Worm (Caenorhabditis elegans): ENCODE measurements around the gene Y41D4A.6.

Y41D4A.6 gene

ce11 chrIV:1720474-1720873 is 24.8 kb downstream of the Y41D4A.6 start, which contains the start of gene epic-2:
Gene epic-2 (plus strand): TSS chrIV:1720790.
- TF ChIP-seq ztf-11 (tag; optimal IDR thresholded peaks at IDR 0.05) (no peak), nhr-25 (tag; optimal IDR thresholded peaks at IDR 0.05) (no peak), R02D3.7 (tag; optimal IDR thresholded peaks at IDR 0.05) (no peak), nhr-11 (tag; optimal IDR thresholded peaks at IDR 0.05) (no peak), sea-2 (GFP tag; optimal IDR thresholded peaks at IDR 0.05) (no peak), nhr-23 (tag; optimal IDR thresholded peaks at IDR 0.05) (no peak), nhr-76 (tag; optimal IDR thresholded peaks at IDR 0.05) (no peak), unc-62 (GFP tag; optimal IDR thresholded peaks at IDR 0.05) (no peak), nhr-67 (tag; optimal IDR thresholded peaks at IDR 0.05) (no peak), ceh-28 (tag; optimal IDR thresholded peaks at IDR 0.05) (no peak), ceh-16 (tag; optimal IDR thresholded peaks at IDR 0.05) (no peak), jun-1 (tag; optimal IDR thresholded peaks at IDR 0.05) (no peak), fkh-2 (tag; optimal IDR thresholded peaks at IDR 0.05) (no peak), mdl-1 (tag; optimal IDR thresholded peaks at IDR 0.05) (no peak), hmg-11 (tag; optimal IDR thresholded peaks at IDR 0.05) (no peak), nhr-28 (tag; optimal IDR thresholded peaks at IDR 0.05) (no peak), fos-1 (tag; optimal IDR thresholded peaks at IDR 0.05) (no peak), unc-39 (tag; optimal IDR thresholded peaks at IDR 0.05) (no peak), mml-1 (tag; optimal IDR thresholded peaks at IDR 0.05) (no peak), lin-39 (tag; optimal IDR thresholded peaks at IDR 0.05) (no peak)

ce11 chrIV:1715705-1716104 is 29.6 kb downstream of the Y41D4A.6 start:
- TF ChIP-seq ama-1 (optimal IDR thresholded peaks at IDR 0.05), result no peak
- no peak for TF ChIP-seq pqm-1 (tag; optimal IDR thresholded peaks at IDR 0.05)
- TF ChIP-seq nhr-25 (tag; optimal IDR thresholded peaks at IDR 0.05), result peak; percentile 60
- no peak for TF ChIP-seq lin-39 (tag; optimal IDR thresholded peaks at IDR 0.05)
- peak; percentile 14 for TF ChIP-seq nhr-23 (tag; optimal IDR thresholded peaks at IDR 0.05)
- no peak for TF ChIP-seq ztf-11 (tag; optimal IDR thresholded peaks at IDR 0.05)
- no peak for TF ChIP-seq ceh-9 (tag; optimal IDR thresholded peaks at IDR 0.05)
- no peak for TF ChIP-seq nhr-12 (tag; optimal IDR thresholded peaks at IDR 0.05)

- no peak for TF ChIP-seq nhr-76 (tag; optimal IDR thresholded peaks at IDR 0.05)
- TF ChIP-seq ceh-28 (tag; optimal IDR thresholded peaks at IDR 0.05), result no peak
- no peak for TF ChIP-seq ama-1 (optimal IDR thresholded peaks at IDR 0.05)
- no peak for TF ChIP-seq fkh-2 (tag; optimal IDR thresholded peaks at IDR 0.05)
- TF ChIP-seq snpc-4 (tag; optimal IDR thresholded peaks at IDR 0.05), result no peak
- TF ChIP-seq elt-2 (tag; optimal IDR thresholded peaks at IDR 0.05), result no peak
- TF ChIP-seq tbx-2 (tag; optimal IDR thresholded peaks at IDR 0.05), result no peak
- no peak for TF ChIP-seq fkh-10 (GFP tag; optimal IDR thresholded peaks at IDR 0.05)
These were observed 31.7 kb downstream of the Y41D4A.6 start for ce11 chrIV:1713618-1714017.

- TF ChIP-seq mdl-1 (tag; optimal IDR thresholded peaks at IDR 0.05) (no peak), hmg-11 (tag; optimal IDR thresholded peaks at IDR 0.05) (peak; percentile 37), nfya-1 (tag; optimal IDR thresholded peaks at IDR 0.05; ENCODE audit: insufficient read depth) (no peak), elt-1 (tag; optimal IDR thresholded peaks at IDR 0.05) (no peak), elt-2 (tag; optimal IDR thresholded peaks at IDR 0.05) (peak; percentile 23), unc-62 (GFP tag; optimal IDR thresholded peaks at IDR 0.05) (no peak), pqm-1 (tag; optimal IDR thresholded peaks at IDR 0.05) (no peak), fos-1 (tag; optimal IDR thresholded peaks at IDR 0.05) (no peak), nhr-23 (tag; optimal IDR thresholded peaks at IDR 0.05) (no peak), lin-39 (tag; optimal IDR thresholded peaks at IDR 0.05) (no peak), ama-1 (optimal IDR thresholded peaks at IDR 0.05) (peak; percentile 84), nhr-77 (tag; optimal IDR thresholded peaks at IDR 0.05) (peak; percentile 59), egl-5 (tag; optimal IDR thresholded peaks at IDR 0.05) (no peak), skn-1 (tag; optimal IDR thresholded peaks at IDR 0.05) (no peak), elt-3 (tag; optimal IDR thresholded peaks at IDR 0.05) (no peak), daf-12 (tag; optimal IDR thresholded peaks at IDR 0.05) (no peak), sea-2 (GFP tag; optimal IDR thresholded peaks at IDR 0.05) (no peak), egl-27 (tag; optimal IDR thresholded peaks at IDR 0.05) (no peak), ceh-82 (tag; optimal IDR thresholded peaks at IDR 0.05) (no peak), nhr-43 (tag; optimal IDR thresholded peaks at IDR 0.05; ENCODE audit: poor library complexity, severe bottlenecking) (peak; percentile 55), ceh-28 (tag; optimal IDR thresholded peaks at IDR 0.05) (peak; percentile 28), aly-2 (tag; optimal IDR thresholded peaks at IDR 0.05) (peak; percentile 70), lsy-12 (tag; optimal IDR thresholded peaks at IDR 0.05) (no peak), ztf-4 (tag; optimal IDR thresholded peaks at IDR 0.05) (no peak)
These were observed 34.2 kb downstream of the Y41D4A.6 start, which contains the start of gene rpi-2 for ce11 chrIV:1711029-1711489. Gene rpi-2 (plus strand): TSS chrIV:1711262.

Measured in whole organism, L3 larva.